Fruit fly (Drosophila melanogaster): ENCODE results near the gene CG34241.

CG34241 gene

dm6 chr3L:12115966-12116735, 11.6 kb upstream of the CG34241 start, which contains the start of gene vers:
vers (plus strand) TSS chr3L:12116101.
- peak; percentile 16 for TF ChIP-seq CG17801 (GFP tag; optimal IDR thresholded peaks at IDR 0.05; ENCODE audit: partially characterized antibody)

- TF ChIP-seq CG17801 (GFP tag; optimal IDR thresholded peaks at IDR 0.05; ENCODE audit: partially characterized antibody): peak; percentile 66
Measured at dm6 chr3L:12118156-12118555, 9.6 kb upstream of the CG34241 start, which contains the start of gene ssp. ssp (plus strand) TSS chr3L:12118257.

dm6 chr3L:12118631-12119030, 9.1 kb upstream of the CG34241 start:
- TF ChIP-seq CG17801 (GFP tag; optimal IDR thresholded peaks at IDR 0.05; ENCODE audit: partially characterized antibody): no peak

DNA sequence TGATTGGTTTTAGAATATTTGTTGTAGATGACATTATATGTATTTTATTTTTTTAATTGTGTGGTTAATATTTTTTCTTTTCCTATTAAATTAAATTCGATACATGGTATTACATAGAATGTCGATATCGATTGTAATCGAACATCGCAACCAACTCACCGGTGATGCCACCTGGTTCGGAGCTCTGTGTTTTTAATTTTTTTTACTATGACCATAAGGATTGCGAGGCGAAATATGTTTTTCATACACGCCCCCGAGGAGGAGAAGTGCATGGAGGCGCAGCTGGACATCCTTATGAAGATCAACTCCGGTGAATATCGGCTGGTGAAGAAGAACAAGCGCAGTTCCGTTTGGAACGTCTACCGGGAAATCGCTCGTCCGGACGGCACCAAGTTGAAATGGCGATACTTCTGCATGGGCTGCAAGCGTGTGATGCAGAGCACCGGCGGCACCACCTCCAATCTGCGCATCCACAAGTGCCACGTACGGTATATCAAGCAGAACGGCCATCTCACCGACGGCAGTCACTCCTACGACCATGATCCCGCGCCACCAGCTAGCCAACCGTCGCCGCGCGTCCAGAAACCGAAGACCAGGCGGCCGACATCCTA, 7.8 kb upstream of the CG34241 start, which contains the start of gene CG11560:
Gene CG11560, plus strand, starts transcription at position 145 of the 611 bp plus-strand sequence.
- peak; percentile 35 for TF ChIP-seq CG17801 (GFP tag; optimal IDR thresholded peaks at IDR 0.05; ENCODE audit: partially characterized antibody)

- no peak for TF ChIP-seq CG17801 (GFP tag; optimal IDR thresholded peaks at IDR 0.05; ENCODE audit: partially characterized antibody)
Measured at dm6 chr3L:12122891-12123290, 4.9 kb upstream of the CG34241 start.

DNA sequence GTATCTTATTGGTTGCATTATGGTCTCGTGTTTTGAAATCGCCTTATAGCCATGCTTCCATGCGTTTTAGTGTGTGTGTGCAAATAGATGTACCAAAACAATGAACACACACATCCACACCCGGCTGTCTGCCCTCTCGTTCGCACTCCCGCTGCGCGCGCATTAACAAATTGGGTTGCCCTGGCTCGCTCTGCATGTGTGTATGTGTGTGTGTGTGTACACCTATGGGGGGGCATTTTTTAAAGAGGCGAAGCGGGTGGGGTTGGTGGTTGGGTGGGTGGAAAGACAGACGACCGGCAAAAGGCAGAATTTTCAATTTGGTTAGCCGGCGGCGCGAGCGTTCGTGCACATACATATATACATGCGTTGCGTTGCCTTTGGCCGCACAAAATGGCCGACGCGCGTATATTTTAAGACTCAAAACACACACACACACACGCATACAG, 3.6 kb upstream of the CG34241 start:
- TF ChIP-seq CG17801 (GFP tag; optimal IDR thresholded peaks at IDR 0.05; ENCODE audit: partially characterized antibody): no peak

- TF ChIP-seq CG17801 (GFP tag; optimal IDR thresholded peaks at IDR 0.05; ENCODE audit: partially characterized antibody): peak; percentile 96
Measured at dm6 chr3L:12124975-12125374, 2.8 kb upstream of the CG34241 start, which contains the start of gene yps. yps (minus strand) TSS chr3L:12125150.

- TF ChIP-seq CG17801 (GFP tag; optimal IDR thresholded peaks at IDR 0.05; ENCODE audit: partially characterized antibody): no peak
Measured at dm6 chr3L:12129111-12129510, 1.3 kb downstream of the CG34241 start, which contains the start of gene Lsp2. Lsp2 (plus strand) TSS chr3L:12129393.

- TF ChIP-seq CG17801 (GFP tag; optimal IDR thresholded peaks at IDR 0.05; ENCODE audit: partially characterized antibody): peak; percentile 86
Measured at dm6 chr3L:12131918-12132317, 4.1 kb downstream of the CG34241 start, which contains the start of gene DEF8. DEF8 (plus strand) TSS chr3L:12132146.

DNA sequence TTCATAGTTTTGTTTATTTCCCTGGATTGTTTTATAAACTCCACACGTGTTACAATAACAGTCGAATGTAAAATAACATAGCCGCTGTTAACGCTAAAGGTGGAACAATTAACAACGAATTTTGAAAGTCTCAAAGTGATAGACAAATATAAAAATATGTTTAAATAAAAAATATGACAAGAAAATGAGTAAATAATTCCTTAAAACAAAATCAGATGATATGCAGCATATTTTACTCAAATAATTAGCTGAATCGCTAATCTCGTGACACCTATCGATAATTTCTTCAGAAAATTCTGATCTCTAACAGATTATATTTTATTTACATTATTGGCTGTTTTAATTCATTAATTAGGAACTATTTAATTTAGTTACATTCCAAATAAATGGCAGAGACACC, 8.9 kb downstream of the CG34241 start, which contains the start of the genes CG5645 and Atg12:
Gene CG5645, minus strand, starts transcription at position 77 of the 400 bp plus-strand sequence.
Gene Atg12, plus strand, starts transcription at position 338 of the 400 bp plus-strand sequence.
- TF ChIP-seq CG17801 (GFP tag; optimal IDR thresholded peaks at IDR 0.05; ENCODE audit: partially characterized antibody): peak; percentile 79

DNA sequence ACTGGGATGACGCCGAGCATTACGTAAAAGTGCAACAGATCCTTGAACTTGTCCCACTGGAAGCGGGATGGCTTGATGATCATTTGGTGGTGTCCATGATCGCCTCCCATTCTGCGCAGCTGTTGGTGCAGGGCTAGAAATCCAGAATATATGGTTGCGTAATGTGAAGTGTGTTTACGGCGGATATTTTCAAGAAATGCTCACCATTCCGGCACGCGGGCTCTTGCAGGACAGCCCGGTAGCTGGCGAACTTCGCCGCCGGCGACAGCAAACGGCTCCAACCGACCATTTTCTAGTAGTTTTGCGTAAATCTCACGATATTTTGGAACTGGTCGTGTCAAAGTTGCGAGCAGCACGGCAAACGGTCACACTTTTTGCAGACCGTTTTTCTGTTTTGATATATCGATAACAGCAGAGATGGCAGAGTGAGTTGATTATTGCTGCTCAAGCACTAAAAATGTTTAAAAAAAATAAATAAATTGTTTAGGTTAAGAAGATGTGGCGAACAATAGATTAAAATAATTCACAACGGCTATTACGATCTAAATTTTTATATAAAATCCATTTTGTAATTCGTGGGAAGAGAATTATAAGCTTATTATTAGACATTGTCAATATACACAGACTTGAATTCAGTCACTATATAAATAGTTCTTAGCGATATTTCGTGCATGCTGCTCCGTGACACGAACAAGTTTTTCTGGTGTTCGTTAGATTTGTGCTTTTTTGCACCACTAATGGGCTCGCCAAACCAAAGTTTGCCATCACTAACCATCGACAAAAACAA, 10.5 kb downstream of the CG34241 start, which contains the start of the genes ND-SGDH and RhoGAP68F:
Gene ND-SGDH, minus strand, starts transcription at position 472 of the 787 bp plus-strand sequence.
Gene RhoGAP68F, plus strand, starts transcription at position 756 of the 787 bp plus-strand sequence.
- peak; percentile 62 for TF ChIP-seq CG17801 (GFP tag; optimal IDR thresholded peaks at IDR 0.05; ENCODE audit: partially characterized antibody)

DNA sequence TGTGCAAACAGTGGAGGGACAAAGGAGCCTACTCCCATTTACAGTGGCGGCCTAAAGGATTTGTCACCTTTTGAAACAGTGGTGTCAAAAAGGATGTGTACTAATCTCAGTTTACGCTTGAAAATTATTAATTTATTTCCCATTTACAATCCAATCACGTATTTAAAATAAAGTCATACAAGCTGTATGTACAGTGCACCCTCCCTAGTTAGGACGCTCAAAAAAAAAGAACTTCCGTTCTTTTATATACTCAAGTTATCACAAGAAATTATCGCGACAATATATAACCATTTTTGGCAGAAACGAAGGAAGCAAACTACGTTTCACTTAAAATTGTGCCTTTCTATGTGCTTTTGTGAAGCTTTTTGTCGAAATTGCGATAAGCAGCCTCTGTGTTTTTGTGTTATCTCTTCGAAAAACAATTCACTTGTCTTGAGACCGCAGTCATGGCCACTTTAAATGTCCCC, 11.5 kb downstream of the CG34241 start:
- peak; percentile 25 for TF ChIP-seq CG17801 (GFP tag; optimal IDR thresholded peaks at IDR 0.05; ENCODE audit: partially characterized antibody)

- no peak for TF ChIP-seq CG17801 (GFP tag; optimal IDR thresholded peaks at IDR 0.05; ENCODE audit: partially characterized antibody)
Measured at dm6 chr3L:12145709-12146694, 18.2 kb downstream of the CG34241 start, which contains the start of the genes eIF3l and Nrx-IV. eIF3l (minus strand) TSS chr3L:12146097. Nrx-IV (plus strand) TSS chr3L:12146519.
